Worm (Caenorhabditis elegans) whole organism, mixed stage, embryonic: Measurements from ENCODE around the gene Y39G8B.2.

Experiments used
- elt-3 ChIP-seq: fragments of 150-350 bp; optimal IDR thresholded peaks from 2 replicates; lab custom pipeline; 2014; ENCODE audit warnings: missing biosample characterization, missing genetic modification characterization
- lin-13 ChIP-seq: fragments of 150-350 bp; optimal IDR thresholded peaks from 2 replicates; lab custom pipeline; 2014; ENCODE audit warnings: missing biosample characterization, missing genetic modification characterization
- nhr-28 ChIP-seq: fragments of 150-350 bp; optimal IDR thresholded peaks from 2 replicates; lab custom pipeline; 2014; ENCODE audit warnings: missing biosample characterization, missing genetic modification characterization
- snpc-4 ChIP-seq: fragments of 150-350 bp; optimal IDR thresholded peaks from 2 replicates; lab custom pipeline; 2014; ENCODE audit warnings: missing biosample characterization, missing genetic modification characterization

ce11 chrII:13961567-13961966 lies 14.5 kb downstream of the Y39G8B.2 start:
- TF ChIP-seq lin-13 (tag; lab: Kevin White, UChicago) (no peak), nhr-28 (tag; lab: Kevin White, UChicago) (no peak), snpc-4 (no peak), elt-3 (tag; lab: Kevin White, UChicago) (no peak)
